Fruit fly (Drosophila melanogaster) whole organism, embryonic: Measurements from ENCODE around the gene CG6294.

Experiments
- Adf1 ChIP-seq: fragments of 200-800 bp; sonication (Bioruptor generic); IDR thresholded peaks from 2 replicates; pipeline ENCODE4 v1.3.6; 2022; ENCODE audit warnings: missing biosample characterization, missing genetic modification characterization
- C15 ChIP-seq: fragments of 200-800 bp; sonication (Bioruptor generic); IDR thresholded peaks from 3 replicates; pipeline ENCODE4 v1.3.6; 2022; ENCODE audit warnings: missing biosample characterization, missing genetic modification characterization
- CG10543 ChIP-seq: fragments of 200-800 bp; sonication (Bioruptor generic); optimal IDR thresholded peaks from 3 replicates; lab custom pipeline; 2017; ENCODE audit warnings: missing biosample characterization, mild to moderate bottlenecking, missing genetic modification characterization, moderate library complexity
- CG10959 ChIP-seq: fragments of 200-800 bp; sonication (Bioruptor generic); IDR thresholded peaks from 2 replicates; pipeline ENCODE4 v1.3.6; 2022; ENCODE audit warnings: missing biosample characterization, missing genetic modification characterization
- CG11560 ChIP-seq: fragments of 200-800 bp; sonication (Bioruptor generic); IDR thresholded peaks from 3 replicates; pipeline ENCODE4 v1.3.6; 2022; ENCODE audit warnings: missing biosample characterization, missing genetic modification characterization
- CG11695 ChIP-seq: fragments of 200-800 bp; sonication (Bioruptor generic); IDR thresholded peaks from 3 replicates; pipeline ENCODE4 v1.3.6; 2022; ENCODE audit warnings: missing biosample characterization, missing genetic modification characterization
- CG12155 ChIP-seq: fragments of 200-800 bp; sonication (Bioruptor generic); optimal IDR thresholded peaks from 3 replicates; lab custom pipeline; 2016; ENCODE audit warnings: missing biosample characterization, missing genetic modification characterization
- CG12744 ChIP-seq: fragments of 200-800 bp; sonication (Bioruptor generic); optimal IDR thresholded peaks from 2 replicates; lab custom pipeline; 2016; ENCODE audit warnings: missing biosample characterization, missing genetic modification characterization
- CG12769 ChIP-seq: fragments of 200-800 bp; sonication (Bioruptor generic); optimal IDR thresholded peaks from 2 replicates; lab custom pipeline; 2019; ENCODE audit warnings: missing biosample characterization, mild to moderate bottlenecking, missing genetic modification characterization, moderate library complexity
- CG12942 ChIP-seq: fragments of 200-800 bp; sonication (Bioruptor generic); optimal IDR thresholded peaks from 3 replicates; lab custom pipeline; 2016; ENCODE audit warnings: missing biosample characterization, missing genetic modification characterization
- CG13287 ChIP-seq: fragments of 200-800 bp; sonication (Bioruptor generic); IDR thresholded peaks from 2 replicates; pipeline ENCODE4 v1.3.6; 2022; ENCODE audit warnings: missing biosample characterization, missing genetic modification characterization; ENCODE audit not compliant: partially characterized antibody
- CG1603 ChIP-seq: fragments of 200-800 bp; sonication (Bioruptor generic); optimal IDR thresholded peaks from 2 replicates; lab custom pipeline; 2019; ENCODE audit warnings: missing biosample characterization, mild to moderate bottlenecking, missing genetic modification characterization, moderate library complexity
- CG3281 ChIP-seq: fragments of 200-800 bp; sonication (Bioruptor generic); optimal IDR thresholded peaks from 3 replicates; lab custom pipeline; 2017; ENCODE audit warnings: missing biosample characterization, mild to moderate bottlenecking, missing genetic modification characterization
- CG33557 ChIP-seq: fragments of 200-800 bp; sonication (Bioruptor generic); optimal IDR thresholded peaks from 2 replicates; lab custom pipeline; 2019; ENCODE audit warnings: missing biosample characterization, mild to moderate bottlenecking, missing genetic modification characterization, moderate library complexity
- CG4328 ChIP-seq: fragments of 200-800 bp; sonication (Bioruptor generic); optimal IDR thresholded peaks from 3 replicates; lab custom pipeline; 2017; ENCODE audit warnings: missing biosample characterization, missing genetic modification reagents, missing genetic modification characterization
- CG4360 ChIP-seq: fragments of 200-800 bp; sonication (Bioruptor generic); IDR thresholded peaks from 2 replicates; pipeline ENCODE4 v1.3.6; 2022; ENCODE audit warnings: missing biosample characterization, missing genetic modification characterization
- CG6791 ChIP-seq: fragments of 200-800 bp; sonication (Bioruptor generic); IDR thresholded peaks from 3 replicates; pipeline ENCODE4 v1.3.6; 2022; ENCODE audit warnings: missing biosample characterization, missing genetic modification characterization; ENCODE audit not compliant: partially characterized antibody
- CG7372 ChIP-seq: fragments of 200-800 bp; sonication (Bioruptor generic); IDR thresholded peaks from 2 replicates; pipeline ENCODE4 v1.3.6; 2022; ENCODE audit warnings: missing biosample characterization, missing genetic modification characterization
- CG8281 ChIP-seq: fragments of 200-800 bp; sonication (Bioruptor generic); optimal IDR thresholded peaks from 2 replicates; lab custom pipeline; 2018; ENCODE audit warnings: missing biosample characterization, mild to moderate bottlenecking, missing genetic modification characterization, moderate library complexity
- CG9437 ChIP-seq: fragments of 200-800 bp; sonication (Bioruptor generic); optimal IDR thresholded peaks from 2 replicates; lab custom pipeline; 2018; ENCODE audit warnings: missing biosample characterization, mild to moderate bottlenecking, missing genetic modification characterization
- Dp ChIP-seq: fragments of 200-800 bp; sonication (Bioruptor generic); optimal IDR thresholded peaks from 2 replicates; lab custom pipeline; 2018; ENCODE audit warnings: missing biosample characterization, mild to moderate bottlenecking, missing genetic modification characterization, moderate library complexity
- Drgx ChIP-seq: fragments of 200-800 bp; sonication (Bioruptor generic); IDR thresholded peaks from 2 replicates; pipeline ENCODE4 v1.3.6; 2022; ENCODE audit warnings: missing biosample characterization, missing genetic modification characterization
- Fer3 ChIP-seq: fragments of 200-800 bp; sonication (Bioruptor generic); optimal IDR thresholded peaks from 2 replicates; lab custom pipeline; 2018; ENCODE audit warnings: missing biosample characterization, mild to moderate bottlenecking, missing genetic modification characterization, moderate library complexity
- GATAe ChIP-seq: fragments of 200-800 bp; sonication (Bioruptor generic); conservative IDR thresholded peaks from 2 replicates; pipeline ENCODE4 v1.3.6; 2022; ENCODE audit warnings: missing biosample characterization, missing genetic modification characterization
- MBD-R2 ChIP-seq: fragments of 200-800 bp; sonication (Bioruptor generic); IDR thresholded peaks from 2 replicates; pipeline ENCODE4 v1.3.6; 2022; ENCODE audit warnings: missing biosample characterization, missing genetic modification characterization
- Max ChIP-seq: fragments of 200-800 bp; sonication (Bioruptor generic); optimal IDR thresholded peaks from 2 replicates; lab custom pipeline; 2016; ENCODE audit warnings: missing biosample characterization, mild to moderate bottlenecking, missing genetic modification characterization
- Meics ChIP-seq: fragments of 200-800 bp; sonication (Bioruptor generic); optimal IDR thresholded peaks from 2 replicates; lab custom pipeline; 2017; ENCODE audit warnings: missing biosample characterization, mild to moderate bottlenecking, missing genetic modification characterization
- Nf-YA ChIP-seq: fragments of 200-800 bp; sonication (Bioruptor generic); IDR thresholded peaks from 2 replicates; pipeline ENCODE4 v1.3.6; 2022; ENCODE audit warnings: missing biosample characterization, missing genetic modification characterization
- Nf-YC ChIP-seq: fragments of 200-800 bp; optimal IDR thresholded peaks from 3 replicates; lab custom pipeline; 2019; ENCODE audit warnings: missing biosample characterization, mild to moderate bottlenecking, missing genetic modification characterization, moderate library complexity
- bigmax ChIP-seq: fragments of 200-800 bp; sonication (Bioruptor generic); optimal IDR thresholded peaks from 2 replicates; lab custom pipeline; 2018; ENCODE audit warnings: missing biosample characterization, mild to moderate bottlenecking, missing genetic modification characterization
- bowl ChIP-seq: fragments of 200-800 bp; sonication (Bioruptor generic); IDR thresholded peaks from 2 replicates; pipeline ENCODE4 v1.3.6; 2022; ENCODE audit warnings: missing biosample characterization, missing genetic modification characterization
- btn ChIP-seq: fragments of 200-800 bp; sonication (Bioruptor generic); optimal IDR thresholded peaks from 2 replicates; lab custom pipeline; 2016; ENCODE audit warnings: missing biosample characterization, missing genetic modification characterization
- chinmo ChIP-seq: fragments of 200-800 bp; sonication (Bioruptor generic); IDR thresholded peaks from 4 replicates; pipeline ENCODE4 v1.3.6; 2022; ENCODE audit warnings: missing biosample characterization, missing genetic modification characterization; ENCODE audit not compliant: partially characterized antibody
- croc ChIP-seq: fragments of 200-800 bp; sonication (Bioruptor generic); conservative IDR thresholded peaks from 3 replicates; pipeline ENCODE4 v1.3.6; 2022; ENCODE audit warnings: missing biosample characterization, missing genetic modification characterization
- crp ChIP-seq, 2 experiments: fragments of 200-800 bp; sonication (Bioruptor generic); optimal IDR thresholded peaks; 2 replicates in 1 of 2; 3 replicates in 1 of 2; lab custom pipeline; 2017; ENCODE audit warnings: missing biosample characterization in 2 of 2, missing genetic modification characterization in 2 of 2, mild to moderate bottlenecking in 1 of 2, moderate library complexity in 1 of 2
- dan ChIP-seq: fragments of 200-800 bp; sonication (Bioruptor generic); IDR thresholded peaks from 2 replicates; pipeline ENCODE4 v1.3.6; 2022; ENCODE audit warnings: missing biosample characterization, missing genetic modification characterization
- dmrt11E ChIP-seq: fragments of 200-800 bp; sonication (Bioruptor generic); optimal IDR thresholded peaks from 3 replicates; lab custom pipeline; 2018; ENCODE audit warnings: missing biosample characterization, mild to moderate bottlenecking, missing genetic modification characterization, moderate library complexity
- esg ChIP-seq: fragments of 200-800 bp; sonication (Bioruptor generic); conservative IDR thresholded peaks from 2 replicates; pipeline ENCODE4 v1.3.6; 2022; ENCODE audit warnings: missing biosample characterization, missing genetic modification characterization
- fd102C ChIP-seq: fragments of 200-800 bp; sonication (Bioruptor generic); optimal IDR thresholded peaks from 2 replicates; lab custom pipeline; 2018; ENCODE audit warnings: missing biosample characterization, mild to moderate bottlenecking, missing genetic modification characterization, moderate library complexity
- fd3F ChIP-seq: fragments of 200-800 bp; sonication (Bioruptor generic); optimal IDR thresholded peaks from 2 replicates; lab custom pipeline; 2018; ENCODE audit warnings: missing biosample characterization, mild to moderate bottlenecking, missing genetic modification characterization, moderate library complexity
- gsb ChIP-seq: fragments of 200-800 bp; sonication (Bioruptor generic); IDR thresholded peaks from 2 replicates; pipeline ENCODE4 v1.3.6; 2022; ENCODE audit warnings: missing biosample characterization, missing genetic modification characterization
- ham ChIP-seq: fragments of 200-800 bp; sonication (Bioruptor generic); IDR thresholded peaks from 2 replicates; pipeline ENCODE4 v1.3.6; 2022; ENCODE audit warnings: missing biosample characterization, missing genetic modification characterization
- klu ChIP-seq: fragments of 200-800 bp; sonication (Bioruptor generic); IDR thresholded peaks from 2 replicates; pipeline ENCODE4 v1.3.6; 2022; ENCODE audit warnings: missing biosample characterization, missing genetic modification characterization
- pb ChIP-seq: fragments of 200-800 bp; sonication (Bioruptor generic); optimal IDR thresholded peaks from 3 replicates; lab custom pipeline; 2016; ENCODE audit warnings: missing biosample characterization, missing genetic modification characterization
- peb ChIP-seq: fragments of 200-800 bp; sonication (Bioruptor generic); IDR thresholded peaks from 2 replicates; pipeline ENCODE4 v1.3.6; 2022; ENCODE audit warnings: missing biosample characterization, missing genetic modification characterization
- pfk ChIP-seq: fragments of 200-800 bp; sonication (Bioruptor generic); optimal IDR thresholded peaks from 2 replicates; lab custom pipeline; 2018; ENCODE audit warnings: missing biosample characterization, mild to moderate bottlenecking, missing genetic modification characterization, moderate library complexity
- sisA ChIP-seq: fragments of 200-800 bp; sonication (Bioruptor generic); IDR thresholded peaks from 2 replicates; pipeline ENCODE4 v1.3.6; 2022; ENCODE audit warnings: missing biosample characterization, missing genetic modification characterization
- slp2 ChIP-seq: fragments of 200-800 bp; sonication (Bioruptor generic); optimal IDR thresholded peaks from 2 replicates; lab custom pipeline; 2016; ENCODE audit warnings: missing biosample characterization, missing genetic modification characterization
- sug ChIP-seq: fragments of 200-800 bp; optimal IDR thresholded peaks from 2 replicates; lab custom pipeline; 2019; ENCODE audit warnings: missing biosample characterization, mild to moderate bottlenecking, missing genetic modification characterization, moderate library complexity
- tna ChIP-seq: fragments of 200-800 bp; sonication (Bioruptor generic); IDR thresholded peaks from 2 replicates; pipeline ENCODE4 v1.3.6; 2022; ENCODE audit warnings: missing biosample characterization, missing genetic modification characterization; ENCODE audit not compliant: partially characterized antibody
- trem ChIP-seq: fragments of 200-800 bp; optimal IDR thresholded peaks from 3 replicates; lab custom pipeline; 2019; ENCODE audit warnings: missing biosample characterization, mild to moderate bottlenecking, missing genetic modification characterization, moderate library complexity
- trh ChIP-seq: fragments of 200-800 bp; sonication (Bioruptor generic); optimal IDR thresholded peaks from 2 replicates; lab custom pipeline; 2016; ENCODE audit warnings: missing biosample characterization, missing genetic modification characterization

CG6294 gene

DNA sequence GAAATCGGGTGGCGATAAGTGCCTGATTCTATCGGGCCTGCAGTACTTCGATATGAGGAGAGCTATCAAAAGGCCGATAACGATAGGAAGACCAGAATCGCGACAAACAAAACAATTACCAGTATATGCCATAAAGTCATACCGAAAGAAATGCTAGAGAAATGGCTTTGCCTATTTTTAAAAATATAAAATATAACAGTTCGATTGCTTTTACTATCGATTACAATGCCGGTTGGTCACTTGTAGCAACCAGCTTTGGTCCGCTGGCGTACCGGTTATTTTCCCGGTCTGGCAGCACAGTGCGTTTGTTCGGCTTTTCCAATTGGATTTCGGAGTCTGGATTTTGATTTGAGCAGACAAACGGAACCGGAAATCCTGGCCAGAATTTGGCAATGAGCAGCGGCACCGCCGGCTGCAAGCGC is at the start of gene CG6294, which contains the start of the genes shtd and CG6299 (continued):
- TF ChIP-seq GATAe = no peak
- TF ChIP-seq CG3281 (GFP tag; lab: Kevin White, UChicago) = no peak
- TF ChIP-seq pb (GFP tag; lab: Kevin White, UChicago) = no peak
- TF ChIP-seq croc (GFP tag; lab: Robert Waterston, UW) = no peak
- no peak for TF ChIP-seq bigmax (GFP tag; lab: Kevin White, UChicago)
- TF ChIP-seq Nf-YC = peak; percentile 58
- TF ChIP-seq btn (GFP tag; lab: Kevin White, UChicago) = no peak
- TF ChIP-seq CG4328 (GFP tag; lab: Kevin White, UChicago) = no peak
- no peak for TF ChIP-seq Fer3 (tag; lab: Kevin White, UChicago)
- no peak for TF ChIP-seq ham (GFP tag; lab: Robert Waterston, UW)
- no peak for TF ChIP-seq CG12744 (GFP tag; lab: Kevin White, UChicago)
- no peak for TF ChIP-seq slp2
- TF ChIP-seq CG12155 (GFP tag; lab: Kevin White, UChicago) = no peak
- TF ChIP-seq CG1603 (tag; lab: Kevin White, UChicago) = no peak
- peak in 1 of 2 experiments; percentile 70 for TF ChIP-seq crp (GFP tag; optimal IDR thresholded peaks at IDR 0.05; lab: Kevin White, UChicago)
- TF ChIP-seq CG11560 (tag; lab: Robert Waterston, UW) = 0 out of 3 replicates have a peak, but pooled peaks have one; percentile 36
- TF ChIP-seq fd102C (GFP tag; lab: Kevin White, UChicago) = no peak
- TF ChIP-seq CG13287 (GFP tag; lab: Robert Waterston, UW) = peak; percentile 95
- peak; percentile 77 for TF ChIP-seq Dp (GFP tag; lab: Kevin White, UChicago)
- TF ChIP-seq CG4360 (GFP tag; lab: Robert Waterston, UW) = no peak
- TF ChIP-seq dmrt11E = no peak
- TF ChIP-seq pfk (GFP tag; lab: Kevin White, UChicago) = no peak
- no peak for TF ChIP-seq CG8281
- TF ChIP-seq peb (GFP tag; lab: Robert Waterston, UW) = no peak
- TF ChIP-seq fd3F (GFP tag; lab: Kevin White, UChicago) = no peak
- TF ChIP-seq CG12769 = no peak
- no peak for TF ChIP-seq Meics (GFP tag; lab: Kevin White, UChicago)
- TF ChIP-seq CG10959 (GFP tag; lab: Robert Waterston, UW) = no peak
- peak; percentile 79 for TF ChIP-seq trem (tag; lab: Kevin White, UChicago)
- no peak for TF ChIP-seq Nf-YA (GFP tag; lab: Robert Waterston, UW)
- no peak for TF ChIP-seq sisA (GFP tag; lab: Robert Waterston, UW)
- no peak for TF ChIP-seq bowl (GFP tag; lab: Robert Waterston, UW)
- no peak for TF ChIP-seq esg
- TF ChIP-seq dan = no peak
- no peak for TF ChIP-seq Drgx (GFP tag; lab: Robert Waterston, UW)
- no peak for TF ChIP-seq C15
- TF ChIP-seq gsb (GFP tag; lab: Robert Waterston, UW) = no peak
- TF ChIP-seq CG9437 = no peak
- peak; percentile 91 for TF ChIP-seq MBD-R2 (GFP tag; lab: Robert Waterston, UW)
- TF ChIP-seq sug = no peak
- TF ChIP-seq CG33557 (GFP tag; lab: Kevin White, UChicago) = no peak
- TF ChIP-seq tna (GFP tag; lab: Robert Waterston, UW) = peak; percentile 99
- no peak for TF ChIP-seq CG7372 (GFP tag; lab: Robert Waterston, UW)
- TF ChIP-seq klu (GFP tag; lab: Robert Waterston, UW) = no peak
- no peak for TF ChIP-seq Adf1 (GFP tag; lab: Robert Waterston, UW)
- peak; percentile 75; the same call in 2 of the 4 replicates for TF ChIP-seq chinmo
- no peak for TF ChIP-seq trh (GFP tag; lab: Kevin White, UChicago)
- no peak for TF ChIP-seq CG12942
- peak; percentile 25 for TF ChIP-seq Max
- TF ChIP-seq CG6791 (GFP tag; lab: Robert Waterston, UW) = peak; percentile 97
- TF ChIP-seq CG10543 = no peak
- no peak for TF ChIP-seq CG11695 (GFP tag; lab: Robert Waterston, UW)
